Fruit fly (Drosophila melanogaster) Kc167 (cell line): ENCODE measurements around the gene CG5447.

ENCODE experiments used
- Sin3A ChIP-seq: fragments of >200 bp; optimal IDR thresholded peaks from 2 replicates; lab custom pipeline; 2018; ENCODE audit warnings: missing external identifiers
- h ChIP-seq: fragments of >200 bp; optimal IDR thresholded peaks from 3 replicates; lab custom pipeline; 2018; ENCODE audit warnings: missing external identifiers

DNA sequence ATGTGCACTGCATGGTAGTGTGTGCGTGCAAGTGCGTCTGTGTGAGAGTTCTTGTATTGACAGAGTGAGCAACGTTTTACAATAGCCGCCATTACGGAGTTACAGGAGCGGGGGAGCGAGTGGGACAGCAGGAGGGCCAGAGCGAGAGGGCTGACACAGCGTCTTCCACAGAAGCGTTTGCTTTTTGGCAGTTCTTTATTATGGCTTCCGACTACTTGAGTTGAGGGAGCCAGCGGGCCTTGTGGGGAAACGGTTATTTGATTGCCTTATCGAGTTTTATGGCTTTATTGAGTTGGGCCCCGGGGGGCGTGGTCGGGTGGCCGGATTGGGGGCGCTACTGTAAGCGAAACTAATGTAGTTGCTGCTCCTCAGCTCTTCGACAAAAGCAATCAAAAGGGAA lies 51.0 kb downstream of the CG5447 start:
- TF ChIP-seq Sin3A (lab: Kevin White, UChicago), result no peak
- TF ChIP-seq h (lab: Kevin White, UChicago), result no peak
